Worm (Caenorhabditis elegans): ENCODE results near the gene npp-16.

npp-16 gene

ce11 chrIII:11923586-11923985, 7.9 kb downstream of the npp-16 start, which contains the start of gene nft-1 (continued):
- TF ChIP-seq unc-130 (GFP tag; optimal IDR thresholded peaks at IDR 0.05) (no peak), F23B12.7 (tag; optimal IDR thresholded peaks at IDR 0.05; ENCODE audit: insufficient read depth) (no peak), madf-10 (tag; optimal IDR thresholded peaks at IDR 0.05) (no peak), snpc-1.1 (tag; optimal IDR thresholded peaks at IDR 0.05; ENCODE audit: insufficient read depth) (no peak)

ce11 chrIII:11930899-11931298, 15.2 kb downstream of the npp-16 start:
- TF ChIP-seq zfh-2 (GFP tag; conservative IDR thresholded peaks at IDR 0.05): 0 out of 2 replicates have a peak, but pooled peaks have one; percentile 17
- no peak for TF ChIP-seq ztf-26 (tag; optimal IDR thresholded peaks at IDR 0.05)
- no peak for TF ChIP-seq somi-1 (GFP tag; optimal IDR thresholded peaks at IDR 0.05)
- no peak for TF ChIP-seq F55B11.4 (tag; optimal IDR thresholded peaks at IDR 0.05; ENCODE audit: borderline replicate concordance, insufficient read depth)

- no peak for TF ChIP-seq unc-62 (GFP tag; optimal IDR thresholded peaks at IDR 0.05)
- no peak for TF ChIP-seq attf-6 (GFP tag; IDR thresholded peaks at IDR 0.05)
- TF ChIP-seq egl-44 (GFP tag; IDR thresholded peaks at IDR 0.05): no peak
- 0 out of 2 replicates have a peak, but pooled peaks have one; percentile 58 for TF ChIP-seq madf-3 (GFP tag; IDR thresholded peaks at IDR 0.05)
These were observed 16.2 kb downstream of the npp-16 start for ce11 chrIII:11931960-11932359.

ce11 chrIII:11933539-11933938, 17.8 kb downstream of the npp-16 start, which contains the start of gene dolk-1:
TSS of gene dolk-1 (minus strand) at chrIII:11933639.
- TF ChIP-seq ets-4 (GFP tag; optimal IDR thresholded peaks at IDR 0.05) (no peak), cebp-1 (GFP tag; IDR thresholded peaks at IDR 0.05) (no peak), cebp-1 (tag; optimal IDR thresholded peaks at IDR 0.05) (peak; percentile 31)

- peak; percentile 83 for TF ChIP-seq nfyb-1 (GFP tag; IDR thresholded peaks at IDR 0.05)
- TF ChIP-seq Y53G8AR.9 (GFP tag; conservative IDR thresholded peaks at IDR 0.05): no peak
These were observed 19.6 kb downstream of the npp-16 start for ce11 chrIII:11935032-11935947.

ce11 chrIII:11935948-11936280, 20.2 kb downstream of the npp-16 start:
- TF ChIP-seq K12H6.12 (tag; optimal IDR thresholded peaks at IDR 0.05) (peak; percentile 38), cebp-1 (GFP tag; IDR thresholded peaks at IDR 0.05) (peak; percentile 22; the same call in 1 of the 2 replicates), cebp-1 (tag; optimal IDR thresholded peaks at IDR 0.05) (peak; percentile 3), zfh-2 (GFP tag; conservative IDR thresholded peaks at IDR 0.05) (peak; percentile 88), snpc-4 (GFP tag; optimal IDR thresholded peaks at IDR 0.05) (peak; percentile 17), snpc-4 (tag; optimal IDR thresholded peaks at IDR 0.05) (peak in 3 of 4 experiments; percentile 29 to 48 (median 38)), nhr-27 (tag; optimal IDR thresholded peaks at IDR 0.05) (no peak), tlf-1 (GFP tag; optimal IDR thresholded peaks at IDR 0.05) (no peak), ztf-28 (GFP tag; IDR thresholded peaks at IDR 0.05) (no peak), hmg-1.2 (GFP tag; IDR thresholded peaks at IDR 0.05) (peak; percentile 53; the same call in 1 of the 2 replicates), F23B12.7 (tag; optimal IDR thresholded peaks at IDR 0.05; ENCODE audit: insufficient read depth) (no peak), ztf-25 (GFP tag; IDR thresholded peaks at IDR 0.05) (no peak)

Measured in whole organism, young adult.